Worm (Caenorhabditis elegans) whole organism, L1 larva: ENCODE data around the gene Y65A5A.24.

Source experiments
- ama-1 ChIP-seq: fragments of 150-350 bp; optimal IDR thresholded peaks from 2 replicates; lab custom pipeline; 2014
- blmp-1 ChIP-seq: fragments of 150-350 bp; optimal IDR thresholded peaks from 2 replicates; lab custom pipeline; 2014; ENCODE audit warnings: missing biosample characterization, missing genetic modification characterization
- elt-2 ChIP-seq: sonication (generic microtip); optimal IDR thresholded peaks from 2 replicates; lab custom pipeline; 2016; ENCODE audit warnings: missing genetic modification characterization, mild to moderate bottlenecking, inconsistent platforms, missing compliant biosample characterization, missing genetic modification reagents
- lin-39 ChIP-seq: fragments of 150-350 bp; optimal IDR thresholded peaks from 2 replicates; lab custom pipeline; 2014; ENCODE audit warnings: missing biosample characterization, missing genetic modification reagents, missing genetic modification characterization
- mdl-1 ChIP-seq, 2 experiments: fragments of 150-350 bp; optimal IDR thresholded peaks; 2 replicates each; lab custom pipeline; 2014 to 2017; ENCODE audit warnings: missing biosample characterization in 2 of 2, missing genetic modification characterization in 2 of 2, inconsistent platforms in 1 of 2
- mef-2 ChIP-seq: fragments of 150-350 bp; optimal IDR thresholded peaks from 2 replicates; lab custom pipeline; 2014; ENCODE audit warnings: missing biosample characterization, missing genetic modification characterization
- nhr-84 ChIP-seq: sonication (generic microtip); optimal IDR thresholded peaks from 2 replicates; lab custom pipeline; 2017; ENCODE audit warnings: missing biosample characterization, missing genetic modification characterization
- pag-3 ChIP-seq: sonication (generic microtip); optimal IDR thresholded peaks from 2 replicates; lab custom pipeline; 2017; ENCODE audit warnings: missing genetic modification characterization, mild to moderate bottlenecking, missing compliant biosample characterization, antibody characterized with exemption, borderline replicate concordance; ENCODE audit not compliant: insufficient read depth
- rnt-1 ChIP-seq: sonication (generic microtip); optimal IDR thresholded peaks from 2 replicates; lab custom pipeline; 2016; ENCODE audit warnings: mild to moderate bottlenecking, missing genetic modification characterization, moderate library complexity, missing compliant biosample characterization
- sox-4 ChIP-seq: sonication (generic microtip); optimal IDR thresholded peaks from 2 replicates; lab custom pipeline; 2016; ENCODE audit warnings: missing genetic modification characterization, missing compliant biosample characterization
- sptf-1 ChIP-seq: fragments of 150-350 bp; optimal IDR thresholded peaks from 2 replicates; lab custom pipeline; 2014; ENCODE audit warnings: missing biosample characterization, missing genetic modification characterization
- unc-62 ChIP-seq: fragments of 150-350 bp; optimal IDR thresholded peaks from 2 replicates; lab custom pipeline; 2014; ENCODE audit warnings: missing biosample characterization, missing genetic modification reagents, missing genetic modification characterization
- unc-86 ChIP-seq: sonication (generic microtip); optimal IDR thresholded peaks from 2 replicates; lab custom pipeline; 2016; ENCODE audit warnings: missing genetic modification characterization, missing compliant biosample characterization

DNA sequence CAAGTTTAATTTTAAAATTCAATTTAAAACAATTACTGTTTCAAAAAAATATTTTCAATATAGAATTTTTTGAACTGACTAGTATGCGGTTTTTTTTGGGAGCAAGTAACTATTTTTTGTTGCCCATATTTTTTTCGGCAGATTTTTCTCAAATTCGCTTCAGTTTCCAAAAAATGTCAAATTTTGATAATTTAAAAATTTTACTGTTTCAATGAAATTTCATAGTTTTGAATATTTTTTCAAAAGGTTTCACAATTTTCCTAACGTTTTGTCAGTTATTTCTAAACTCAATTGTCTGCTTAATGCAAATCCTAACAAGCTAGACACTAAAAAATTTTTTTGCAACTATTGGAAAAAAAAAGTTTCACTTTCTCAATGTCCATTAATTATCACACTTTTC lies 12.8 kb upstream of the Y65A5A.24 start:
- TF ChIP-seq blmp-1 (tag; lab: Kevin White, UChicago) (no peak), unc-86 (tag; lab: Kevin White, UChicago) (no peak), lin-39 (tag; lab: Kevin White, UChicago) (no peak), sox-4 (tag; lab: Kevin White, UChicago) (no peak), elt-2 (no peak), sptf-1 (tag; lab: Kevin White, UChicago) (no peak), pag-3 (tag; lab: Kevin White, UChicago) (no peak), nhr-84 (tag; lab: Kevin White, UChicago) (no peak), mef-2 (tag; lab: Kevin White, UChicago) (no peak), ama-1 (no peak), mdl-1 (tag; optimal IDR thresholded peaks at IDR 0.05; lab: Kevin White, UChicago) (no peak), rnt-1 (tag; lab: Kevin White, UChicago) (no peak), unc-62 (GFP tag; lab: Kevin White, UChicago) (no peak)
